Worm (Caenorhabditis elegans): ENCODE data around the gene ocr-2.
A peak's percentile ranks its signal among the peaks of the same experiment; 100 is the strongest.

Gene ocr-2

DNA sequence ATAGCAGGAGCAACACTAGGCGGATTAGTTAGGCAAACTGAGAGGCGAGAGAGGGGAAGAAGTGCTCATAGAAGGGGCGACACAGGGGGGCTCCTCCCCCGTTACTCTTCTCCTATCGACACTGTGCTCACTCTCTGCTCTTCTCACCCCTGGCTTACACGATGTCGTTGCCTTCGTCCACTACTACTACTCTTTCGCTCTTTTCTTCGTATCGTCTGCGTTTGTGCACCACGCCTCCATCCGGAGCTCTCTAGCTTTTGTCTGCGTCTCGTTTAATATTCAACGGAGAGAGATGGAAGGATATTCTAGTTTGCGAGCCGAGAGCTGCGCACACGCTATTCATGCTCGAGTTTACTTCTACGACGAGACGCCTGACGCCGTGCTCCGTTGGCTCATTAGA is 36.6 kb downstream of the ocr-2 start (continued):
- TF ChIP-seq ceh-63 (GFP tag; optimal IDR thresholded peaks at IDR 0.05): peak; percentile 33
- TF ChIP-seq egl-27 (tag; optimal IDR thresholded peaks at IDR 0.05): peak in 1 of 2 experiments; percentile 31
- peak; percentile 60 for TF ChIP-seq egl-13 (tag; optimal IDR thresholded peaks at IDR 0.05)
- TF ChIP-seq dsc-1 (tag; optimal IDR thresholded peaks at IDR 0.05): peak; percentile 36
- TF ChIP-seq zag-1 (tag; optimal IDR thresholded peaks at IDR 0.05): no peak
- no peak for TF ChIP-seq ztf-11 (tag; optimal IDR thresholded peaks at IDR 0.05)
- TF ChIP-seq lin-15B (tag; optimal IDR thresholded peaks at IDR 0.05): no peak
- TF ChIP-seq dpl-1 (GFP tag; optimal IDR thresholded peaks at IDR 0.05): no peak
- no peak for TF ChIP-seq vab-15 (tag; optimal IDR thresholded peaks at IDR 0.05)
- no peak for TF ChIP-seq ceh-88 (GFP tag; IDR thresholded peaks at IDR 0.05)
- TF ChIP-seq nhr-20 (tag; optimal IDR thresholded peaks at IDR 0.05): peak; percentile 41
- peak; percentile 47; the same call in 1 of the 2 replicates for TF ChIP-seq mab-9 (GFP tag; IDR thresholded peaks at IDR 0.05)
- peak; percentile 9 to 35 for TF ChIP-seq lsy-2 (tag; optimal IDR thresholded peaks at IDR 0.05)
- TF ChIP-seq mdl-1 (tag; optimal IDR thresholded peaks at IDR 0.05): no peak
- TF ChIP-seq lin-35 (GFP tag; optimal IDR thresholded peaks at IDR 0.05): peak in 1 of 2 experiments; percentile 31
- no peak for TF ChIP-seq nhr-90 (tag; optimal IDR thresholded peaks at IDR 0.05; ENCODE audit: poor library complexity)
- TF ChIP-seq unc-98 (GFP tag; IDR thresholded peaks at IDR 0.05): no peak
- TF ChIP-seq nhr-84 (tag; optimal IDR thresholded peaks at IDR 0.05): no peak
- no peak for TF ChIP-seq sup-37 (GFP tag; optimal IDR thresholded peaks at IDR 0.05)
- no peak for TF ChIP-seq hpl-2 (GFP tag; optimal IDR thresholded peaks at IDR 0.05)
- TF ChIP-seq nhr-237 (tag; optimal IDR thresholded peaks at IDR 0.05): no peak
- no peak for TF ChIP-seq ets-5 (GFP tag; IDR thresholded peaks at IDR 0.05)
- peak; percentile 92 for TF ChIP-seq fkh-8 (tag; optimal IDR thresholded peaks at IDR 0.05)
- TF ChIP-seq C04F5.9 (tag; optimal IDR thresholded peaks at IDR 0.05): no peak
- TF ChIP-seq unc-30 (tag; optimal IDR thresholded peaks at IDR 0.05): no peak
- TF ChIP-seq irx-1 (tag; optimal IDR thresholded peaks at IDR 0.05): no peak
- TF ChIP-seq lin-14 (GFP tag; optimal IDR thresholded peaks at IDR 0.05): peak; percentile 86
- peak; percentile 46 for TF ChIP-seq mep-1 (tag; optimal IDR thresholded peaks at IDR 0.05)
- peak; percentile 22 for TF ChIP-seq jun-1 (tag; optimal IDR thresholded peaks at IDR 0.05)
- no peak for TF ChIP-seq fos-1 (tag; optimal IDR thresholded peaks at IDR 0.05)
- no peak for TF ChIP-seq efl-3 (GFP tag; optimal IDR thresholded peaks at IDR 0.05)
- no peak for TF ChIP-seq nhr-11 (tag; optimal IDR thresholded peaks at IDR 0.05)
- no peak for TF ChIP-seq elt-3 (tag; optimal IDR thresholded peaks at IDR 0.05)
- TF ChIP-seq fkh-4 (tag; optimal IDR thresholded peaks at IDR 0.05; ENCODE audit: borderline replicate concordance): no peak
- TF ChIP-seq nhr-85 (tag): no peak
- TF ChIP-seq xbp-1 (tag; optimal IDR thresholded peaks at IDR 0.05): peak; percentile 20
- peak; percentile 22 to 40 for TF ChIP-seq efl-1 (optimal IDR thresholded peaks at IDR 0.05)
- no peak for TF ChIP-seq efl-1 (GFP tag; optimal IDR thresholded peaks at IDR 0.05 in 1 of 2)

DNA sequence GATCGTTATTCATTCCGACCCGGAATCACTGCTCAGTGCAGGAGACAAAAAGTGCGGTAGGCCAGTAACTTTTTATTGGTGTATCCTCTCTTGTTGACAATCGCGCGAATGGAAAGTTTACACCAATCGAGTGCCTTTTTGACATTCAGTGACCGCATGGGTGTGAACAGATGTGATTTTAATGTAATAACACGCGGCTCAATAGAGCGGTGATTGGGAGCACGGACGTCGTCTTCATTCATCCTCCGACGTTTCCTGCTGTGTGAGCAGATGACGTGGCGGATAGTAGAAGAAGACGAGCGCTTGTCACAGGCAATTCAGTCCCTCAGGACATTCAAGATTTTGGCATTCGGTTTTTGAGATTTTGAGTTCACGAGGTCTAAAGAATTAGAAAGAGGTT is 37.3 kb downstream of the ocr-2 start:
- TF ChIP-seq unc-30 (tag; optimal IDR thresholded peaks at IDR 0.05) (no peak), fkh-10 (GFP tag; optimal IDR thresholded peaks at IDR 0.05) (peak; percentile 56), lin-14 (GFP tag; optimal IDR thresholded peaks at IDR 0.05) (peak; percentile 5), unc-86 (tag; optimal IDR thresholded peaks at IDR 0.05) (no peak)

- TF ChIP-seq nhr-76 (tag; optimal IDR thresholded peaks at IDR 0.05) (no peak), aly-2 (tag; optimal IDR thresholded peaks at IDR 0.05) (no peak), dpl-1 (GFP tag; optimal IDR thresholded peaks at IDR 0.05) (no peak), fkh-10 (GFP tag; optimal IDR thresholded peaks at IDR 0.05) (peak; percentile 65)
Observed at ce11 chrIV:8181404-8181803, 38.5 kb downstream of the ocr-2 start.
